Fruit fly (Drosophila melanogaster) whole organism, embryonic: ENCODE measurements around the gene enc.

ENCODE experiments used
- Abd-B ChIP-seq: fragments of 200-800 bp; sonication (Bioruptor generic); optimal IDR thresholded peaks from 2 replicates; lab custom pipeline; 2018; ENCODE audit warnings: missing biosample characterization, mild to moderate bottlenecking, missing genetic modification characterization, moderate library complexity
- Atf-2 ChIP-seq: fragments of 200-800 bp; sonication (Bioruptor generic); optimal IDR thresholded peaks from 2 replicates; lab custom pipeline; 2016; ENCODE audit warnings: missing biosample characterization, missing genetic modification characterization
- Atf3 ChIP-seq: fragments of 200-800 bp; sonication (Bioruptor generic); optimal IDR thresholded peaks from 3 replicates; lab custom pipeline; 2016; ENCODE audit warnings: missing biosample characterization, missing genetic modification characterization
- CG1024 ChIP-seq: fragments of 200-800 bp; sonication (Bioruptor generic); IDR thresholded peaks from 2 replicates; pipeline ENCODE4 v1.3.6; 2022; ENCODE audit warnings: missing biosample characterization, missing genetic modification characterization
- CG10543 ChIP-seq: fragments of 200-800 bp; sonication (Bioruptor generic); optimal IDR thresholded peaks from 3 replicates; lab custom pipeline; 2017; ENCODE audit warnings: missing biosample characterization, mild to moderate bottlenecking, missing genetic modification characterization, moderate library complexity
- CG11247 ChIP-seq: fragments of 200-800 bp; sonication (Bioruptor generic); IDR thresholded peaks from 2 replicates; pipeline ENCODE4 v1.3.6; 2022; ENCODE audit warnings: missing biosample characterization, missing genetic modification characterization
- CG12942 ChIP-seq: fragments of 200-800 bp; sonication (Bioruptor generic); optimal IDR thresholded peaks from 3 replicates; lab custom pipeline; 2016; ENCODE audit warnings: missing biosample characterization, missing genetic modification characterization
- CG13424 ChIP-seq: fragments of 200-800 bp; sonication (Bioruptor generic); optimal IDR thresholded peaks from 2 replicates; lab custom pipeline; 2019; ENCODE audit warnings: missing biosample characterization, mild to moderate bottlenecking, missing genetic modification characterization, moderate library complexity
- CG14667 ChIP-seq: fragments of 200-800 bp; sonication (Bioruptor generic); IDR thresholded peaks from 2 replicates; pipeline ENCODE4 v1.3.6; 2022; ENCODE audit warnings: missing biosample characterization, missing genetic modification characterization
- CG16779 ChIP-seq: fragments of 200-800 bp; sonication (Bioruptor generic); IDR thresholded peaks from 2 replicates; pipeline ENCODE4 v1.3.6; 2022; ENCODE audit warnings: missing biosample characterization, missing genetic modification characterization
- CG18619 ChIP-seq: fragments of 200-800 bp; sonication (Bioruptor generic); optimal IDR thresholded peaks from 3 replicates; lab custom pipeline; 2017; ENCODE audit warnings: missing biosample characterization, mild to moderate bottlenecking, missing genetic modification characterization
- CG31224 ChIP-seq: fragments of 200-800 bp; sonication (Bioruptor generic); IDR thresholded peaks from 2 replicates; pipeline ENCODE4 v1.3.6; 2022; ENCODE audit warnings: missing biosample characterization, missing genetic modification characterization
- CG31365 ChIP-seq: fragments of 200-800 bp; sonication (Bioruptor generic); optimal IDR thresholded peaks from 2 replicates; lab custom pipeline; 2018; ENCODE audit warnings: missing biosample characterization, mild to moderate bottlenecking, missing genetic modification characterization
- CG32767 ChIP-seq: fragments of 200-800 bp; sonication (Bioruptor generic); IDR thresholded peaks from 2 replicates; pipeline ENCODE4 v1.3.6; 2022; ENCODE audit warnings: missing biosample characterization, missing genetic modification characterization
- CG33557 ChIP-seq: fragments of 200-800 bp; sonication (Bioruptor generic); optimal IDR thresholded peaks from 2 replicates; lab custom pipeline; 2019; ENCODE audit warnings: missing biosample characterization, mild to moderate bottlenecking, missing genetic modification characterization, moderate library complexity
- CG34376 ChIP-seq: fragments of 200-800 bp; sonication (Bioruptor generic); optimal IDR thresholded peaks from 2 replicates; lab custom pipeline; 2018; ENCODE audit warnings: missing biosample characterization, mild to moderate bottlenecking, missing genetic modification characterization
- CG42726 ChIP-seq: fragments of 200-800 bp; sonication (Bioruptor generic); IDR thresholded peaks from 2 replicates; pipeline ENCODE4 v1.3.6; 2022; ENCODE audit warnings: missing biosample characterization, missing genetic modification characterization; ENCODE audit not compliant: partially characterized antibody
- CG5245 ChIP-seq: fragments of 200-800 bp; sonication (Bioruptor generic); optimal IDR thresholded peaks from 3 replicates; lab custom pipeline; 2016; ENCODE audit warnings: missing biosample characterization, missing genetic modification characterization
- CG7372 ChIP-seq: fragments of 200-800 bp; sonication (Bioruptor generic); IDR thresholded peaks from 2 replicates; pipeline ENCODE4 v1.3.6; 2022; ENCODE audit warnings: missing biosample characterization, missing genetic modification characterization
- CG7839 ChIP-seq: fragments of 200-800 bp; sonication (Bioruptor generic); optimal IDR thresholded peaks from 3 replicates; lab custom pipeline; 2018; ENCODE audit warnings: missing biosample characterization, mild to moderate bottlenecking, missing genetic modification characterization, moderate library complexity
- CG7963 ChIP-seq: fragments of 200-800 bp; sonication (Bioruptor generic); IDR thresholded peaks from 3 replicates; pipeline ENCODE4 v1.3.6; 2022; ENCODE audit warnings: missing biosample characterization, missing genetic modification characterization; ENCODE audit not compliant: partially characterized antibody
- CG7987 ChIP-seq: fragments of 200-800 bp; sonication (Bioruptor generic); optimal IDR thresholded peaks from 2 replicates; lab custom pipeline; 2018; ENCODE audit warnings: missing biosample characterization, mild to moderate bottlenecking, missing genetic modification characterization, moderate library complexity
- CG8765 ChIP-seq: fragments of 200-800 bp; sonication (Bioruptor generic); IDR thresholded peaks from 2 replicates; pipeline ENCODE4 v1.3.6; 2022; ENCODE audit warnings: missing biosample characterization, missing genetic modification characterization
- Dek ChIP-seq: fragments of 200-800 bp; sonication (Bioruptor generic); optimal IDR thresholded peaks from 3 replicates; lab custom pipeline; 2019; ENCODE audit warnings: missing biosample characterization, mild to moderate bottlenecking, missing genetic modification characterization, moderate library complexity
- MTF-1 ChIP-seq: fragments of 200-800 bp; sonication (Bioruptor generic); optimal IDR thresholded peaks from 2 replicates; lab custom pipeline; 2018; ENCODE audit warnings: missing biosample characterization, mild to moderate bottlenecking, missing genetic modification characterization, borderline replicate concordance
- Max ChIP-seq: fragments of 200-800 bp; sonication (Bioruptor generic); optimal IDR thresholded peaks from 2 replicates; lab custom pipeline; 2016; ENCODE audit warnings: missing biosample characterization, mild to moderate bottlenecking, missing genetic modification characterization
- NC2β ChIP-seq: fragments of 200-800 bp; sonication (Bioruptor generic); optimal IDR thresholded peaks from 2 replicates; lab custom pipeline; 2016; ENCODE audit warnings: missing biosample characterization, missing genetic modification characterization
- Ptx1 ChIP-seq: fragments of 200-800 bp; sonication (Bioruptor generic); IDR thresholded peaks from 2 replicates; pipeline ENCODE4 v1.3.6; 2022; ENCODE audit warnings: missing biosample characterization, missing genetic modification characterization
- Sox102F ChIP-seq: fragments of 200-800 bp; sonication (Bioruptor generic); optimal IDR thresholded peaks from 2 replicates; lab custom pipeline; 2018; ENCODE audit warnings: missing biosample characterization, mild to moderate bottlenecking, missing genetic modification characterization, moderate library complexity
- Ssrp ChIP-seq: fragments of 200-800 bp; sonication (Bioruptor generic); optimal IDR thresholded peaks from 2 replicates; lab custom pipeline; 2018; ENCODE audit warnings: missing biosample characterization, mild to moderate bottlenecking, missing genetic modification characterization, moderate library complexity
- Usf ChIP-seq: fragments of 200-800 bp; sonication (Bioruptor generic); optimal IDR thresholded peaks from 2 replicates; lab custom pipeline; 2017; ENCODE audit warnings: missing genotype, missing biosample characterization, missing genetic modification characterization
- ara ChIP-seq: fragments of 200-800 bp; sonication (Bioruptor generic); IDR thresholded peaks from 2 replicates; pipeline ENCODE4 v1.3.6; 2022; ENCODE audit warnings: missing biosample characterization, missing genetic modification characterization
- bowl ChIP-seq: fragments of 200-800 bp; sonication (Bioruptor generic); IDR thresholded peaks from 2 replicates; pipeline ENCODE4 v1.3.6; 2022; ENCODE audit warnings: missing biosample characterization, missing genetic modification characterization
- br ChIP-seq: fragments of >200 bp; optimal IDR thresholded peaks from 2 replicates; lab custom pipeline; 2017
- cg ChIP-seq: fragments of 200-800 bp; sonication (Bioruptor generic); optimal IDR thresholded peaks from 3 replicates; lab custom pipeline; 2019; ENCODE audit warnings: missing biosample characterization, mild to moderate bottlenecking, missing genetic modification characterization, moderate library complexity
- dati ChIP-seq: fragments of 200-800 bp; sonication (Bioruptor generic); IDR thresholded peaks from 2 replicates; pipeline ENCODE4 v1.3.6; 2022; ENCODE audit warnings: missing biosample characterization, missing genetic modification characterization
- dimm ChIP-seq: fragments of 200-800 bp; sonication (Bioruptor generic); IDR thresholded peaks from 2 replicates; pipeline ENCODE4 v1.3.6; 2022; ENCODE audit warnings: missing biosample characterization, missing genetic modification characterization
- eyg ChIP-seq: fragments of 200-800 bp; sonication (Bioruptor generic); optimal IDR thresholded peaks from 3 replicates; lab custom pipeline; 2016; ENCODE audit warnings: missing biosample characterization, missing genetic modification characterization
- gce ChIP-seq: fragments of 200-800 bp; sonication (Bioruptor generic); IDR thresholded peaks from 3 replicates; pipeline ENCODE4 v1.3.6; 2022; ENCODE audit warnings: missing biosample characterization, missing genetic modification characterization
- gcm ChIP-seq: fragments of 200-800 bp; sonication (Bioruptor generic); optimal IDR thresholded peaks from 2 replicates; lab custom pipeline; 2019; ENCODE audit warnings: missing biosample characterization, mild to moderate bottlenecking, missing genetic modification characterization, moderate library complexity
- gt ChIP-seq: fragments of 200-800 bp; sonication (Bioruptor generic); IDR thresholded peaks from 2 replicates; pipeline ENCODE4 v1.3.6; 2022; ENCODE audit warnings: missing biosample characterization, missing genetic modification characterization
- hth ChIP-seq: fragments of >200 bp; optimal IDR thresholded peaks from 2 replicates; lab custom pipeline; 2017; ENCODE audit warnings: inconsistent platforms
- jigr1 ChIP-seq: fragments of 200-800 bp; sonication (Bioruptor generic); IDR thresholded peaks from 3 replicates; pipeline ENCODE4 v1.3.6; 2022; ENCODE audit warnings: missing biosample characterization, missing genetic modification characterization
- lmd ChIP-seq: fragments of 200-800 bp; sonication (Bioruptor generic); IDR thresholded peaks from 2 replicates; pipeline ENCODE4 v1.3.6; 2022; ENCODE audit warnings: missing biosample characterization, missing genetic modification characterization
- mld ChIP-seq: fragments of 200-800 bp; sonication (Bioruptor generic); IDR thresholded peaks from 3 replicates; pipeline ENCODE4 v1.3.6; 2022; ENCODE audit warnings: missing biosample characterization, missing genetic modification characterization; ENCODE audit not compliant: partially characterized antibody
- pho ChIP-seq: fragments of 200-800 bp; sonication (Bioruptor generic); optimal IDR thresholded peaks from 2 replicates; lab custom pipeline; 2016; ENCODE audit warnings: missing biosample characterization, missing genetic modification characterization
- pros ChIP-seq: fragments of 200-800 bp; sonication (Bioruptor generic); optimal IDR thresholded peaks from 3 replicates; lab custom pipeline; 2019; ENCODE audit warnings: missing biosample characterization, mild to moderate bottlenecking, missing genetic modification characterization, moderate library complexity
- sima ChIP-seq: fragments of 200-800 bp; sonication (Bioruptor generic); optimal IDR thresholded peaks from 2 replicates; lab custom pipeline; 2016; ENCODE audit warnings: missing biosample characterization, missing genetic modification characterization
- slbo ChIP-seq: fragments of 200-800 bp; sonication (Bioruptor generic); IDR thresholded peaks from 2 replicates; pipeline ENCODE4 v1.3.6; 2022; ENCODE audit warnings: missing biosample characterization, missing genetic modification characterization
- zen ChIP-seq: fragments of 200-800 bp; sonication (Bioruptor generic); optimal IDR thresholded peaks from 3 replicates; lab custom pipeline; 2018; ENCODE audit warnings: missing biosample characterization, mild to moderate bottlenecking, missing genetic modification characterization, moderate library complexity
- zf30C ChIP-seq: fragments of 200-800 bp; sonication (Bioruptor generic); optimal IDR thresholded peaks from 3 replicates; lab custom pipeline; 2018; ENCODE audit warnings: missing biosample characterization, mild to moderate bottlenecking, missing genetic modification characterization

enc gene

DNA sequence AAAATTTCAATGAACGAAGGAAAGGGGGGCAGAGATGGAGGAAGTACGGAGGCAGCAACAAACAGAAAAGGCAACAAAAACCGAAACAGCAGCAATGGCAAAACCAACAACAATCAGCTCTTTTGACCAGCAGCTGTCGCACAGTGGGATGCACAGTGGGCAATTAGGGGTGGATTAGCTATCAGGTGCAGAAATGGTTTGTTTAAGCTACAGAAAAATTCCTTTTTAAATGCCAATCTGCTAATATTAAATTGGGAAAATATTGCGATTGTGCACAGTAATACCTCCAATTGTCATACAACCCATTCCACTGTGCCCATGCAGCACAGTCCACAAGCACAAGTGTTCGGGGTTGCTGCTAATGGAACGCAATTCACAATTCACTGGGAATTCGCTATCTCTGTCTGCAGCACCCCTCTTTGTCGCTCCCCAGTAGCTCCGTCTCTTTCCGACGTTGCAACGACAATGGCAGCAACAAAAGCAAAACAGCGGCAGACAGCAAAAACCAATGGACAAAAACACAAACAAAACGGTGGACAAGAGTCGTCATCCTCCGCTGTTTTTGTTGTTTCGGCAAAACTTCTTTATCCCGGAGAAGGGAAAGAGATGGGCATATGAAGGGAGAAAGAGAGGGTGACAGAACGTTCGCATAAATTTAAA, 33.3 kb upstream of the enc start (continued):
- peak; percentile 89 for TF ChIP-seq CG13424 (tag; lab: Kevin White, UChicago)
- peak; percentile 85 for TF ChIP-seq Max (GFP tag; lab: Kevin White, UChicago)
- peak; percentile 96 for TF ChIP-seq ara (GFP tag; lab: Robert Waterston, UW)
- TF ChIP-seq Ptx1 (GFP tag; lab: Robert Waterston, UW): peak; percentile 98
- peak; percentile 92 for TF ChIP-seq Abd-B
- no peak for TF ChIP-seq mld (GFP tag; lab: Robert Waterston, UW)
- TF ChIP-seq CG11247 (GFP tag; lab: Robert Waterston, UW): peak; percentile 92
- TF ChIP-seq CG33557 (GFP tag; lab: Kevin White, UChicago): peak; percentile 49
- TF ChIP-seq CG7839: peak; percentile 91
- TF ChIP-seq Usf (GFP tag; lab: Kevin White, UChicago): peak; percentile 82
- TF ChIP-seq Sox102F (GFP tag; lab: Kevin White, UChicago): peak; percentile 97
- TF ChIP-seq Atf3 (GFP tag; lab: Kevin White, UChicago): peak; percentile 91
- peak; percentile 81 for TF ChIP-seq CG16779
- no peak for TF ChIP-seq CG34376 (GFP tag; lab: Kevin White, UChicago)
- TF ChIP-seq CG12942 (GFP tag; lab: Kevin White, UChicago): peak; percentile 93
- peak; percentile 90 for TF ChIP-seq CG31224
- TF ChIP-seq CG5245 (GFP tag; lab: Kevin White, UChicago): peak; percentile 92
- TF ChIP-seq Dek (tag; lab: Kevin White, UChicago): peak; percentile 84
- TF ChIP-seq CG32767: peak; percentile 94
- TF ChIP-seq gcm (GFP tag; lab: Kevin White, UChicago): peak; percentile 90
- TF ChIP-seq pros (GFP tag; lab: Kevin White, UChicago): no peak
- TF ChIP-seq gt (GFP tag; lab: Robert Waterston, UW): peak; percentile 93
- TF ChIP-seq CG7963 (GFP tag; lab: Robert Waterston, UW): no peak
- TF ChIP-seq hth (lab: Kevin White, UChicago): no peak
- TF ChIP-seq pho (GFP tag; lab: Kevin White, UChicago): peak; percentile 90
- peak; percentile 61 for TF ChIP-seq sima
- peak; percentile 94 for TF ChIP-seq Ssrp (tag; lab: Kevin White, UChicago)
- TF ChIP-seq eyg: peak; percentile 82
- peak; percentile 91 for TF ChIP-seq CG7372 (GFP tag; lab: Robert Waterston, UW)
- TF ChIP-seq CG31365: peak; percentile 73
- TF ChIP-seq CG18619: peak; percentile 91
- TF ChIP-seq zen (tag; lab: Kevin White, UChicago): peak; percentile 87
- peak; percentile 95 for TF ChIP-seq CG8765 (GFP tag; lab: Robert Waterston, UW)
- TF ChIP-seq Atf-2 (GFP tag; lab: Kevin White, UChicago): peak; percentile 96
- TF ChIP-seq bowl (GFP tag; lab: Robert Waterston, UW): peak; percentile 83
- peak; percentile 93 for TF ChIP-seq dati (GFP tag; lab: Robert Waterston, UW)
- TF ChIP-seq zf30C (GFP tag; lab: Kevin White, UChicago): no peak
- TF ChIP-seq lmd (GFP tag; lab: Robert Waterston, UW): peak; percentile 97
- peak; percentile 65 for TF ChIP-seq MTF-1 (GFP tag; lab: Kevin White, UChicago)
- no peak for TF ChIP-seq cg
- peak; percentile 58 for TF ChIP-seq CG7987 (GFP tag; lab: Kevin White, UChicago)
- TF ChIP-seq CG42726: no peak
- peak; percentile 96 for TF ChIP-seq jigr1 (GFP tag; lab: Robert Waterston, UW)
- TF ChIP-seq CG1024 (GFP tag; lab: Robert Waterston, UW): peak; percentile 88
- TF ChIP-seq NC2β (GFP tag; lab: Kevin White, UChicago): peak; percentile 96
- TF ChIP-seq slbo (GFP tag; lab: Robert Waterston, UW): peak; percentile 95
- no peak for TF ChIP-seq br (lab: Kevin White, UChicago)
- peak; percentile 94 for TF ChIP-seq CG14667 (GFP tag; lab: Robert Waterston, UW)
- peak; percentile 94 for TF ChIP-seq dimm (GFP tag; lab: Robert Waterston, UW)
- TF ChIP-seq gce (GFP tag; lab: Robert Waterston, UW): peak; percentile 96
- peak; percentile 31 for TF ChIP-seq CG10543 (GFP tag; lab: Kevin White, UChicago)
